Worm (Caenorhabditis elegans): ENCODE data around the gene unc-119.

ce11 chrIII:10905112-10905511 lies 2.7 kb downstream of the unc-119 start:
- TF ChIP-seq unc-62 (GFP tag; optimal IDR thresholded peaks at IDR 0.05) (peak; percentile 68), blmp-1 (tag; optimal IDR thresholded peaks at IDR 0.05) (no peak), unc-39 (tag; optimal IDR thresholded peaks at IDR 0.05) (no peak), sptf-1 (tag; optimal IDR thresholded peaks at IDR 0.05) (no peak), lin-13 (tag; optimal IDR thresholded peaks at IDR 0.05) (no peak), cnd-1 (tag; optimal IDR thresholded peaks at IDR 0.05) (no peak), nhr-28 (tag; optimal IDR thresholded peaks at IDR 0.05) (no peak), elt-1 (tag; optimal IDR thresholded peaks at IDR 0.05; ENCODE audit: borderline replicate concordance, insufficient read depth) (no peak)
